Fruit fly (Drosophila melanogaster) whole organism, embryonic: ENCODE data around the gene CG11279.

Experiments used
- Blimp-1 ChIP-seq: fragments of 200-800 bp; sonication (Bioruptor generic); optimal IDR thresholded peaks from 3 replicates; lab custom pipeline; 2018; ENCODE audit warnings: missing biosample characterization, missing genetic modification characterization, mild to moderate bottlenecking, moderate library complexity, missing genetic modification reagents
- CG10431 ChIP-seq: fragments of 200-800 bp; sonication (Bioruptor generic); optimal IDR thresholded peaks from 3 replicates; lab custom pipeline; 2018; ENCODE audit warnings: missing biosample characterization, mild to moderate bottlenecking, missing genetic modification characterization
- CG12155 ChIP-seq: fragments of 200-800 bp; sonication (Bioruptor generic); optimal IDR thresholded peaks from 3 replicates; lab custom pipeline; 2016; ENCODE audit warnings: missing biosample characterization, missing genetic modification characterization
- CG12219 ChIP-seq: fragments of 200-800 bp; sonication (Bioruptor generic); optimal IDR thresholded peaks from 3 replicates; lab custom pipeline; 2018; ENCODE audit warnings: missing biosample characterization, mild to moderate bottlenecking, missing genetic modification characterization
- CG15479 ChIP-seq: fragments of 200-800 bp; sonication (Bioruptor generic); optimal IDR thresholded peaks from 3 replicates; lab custom pipeline; 2019; ENCODE audit warnings: missing biosample characterization, mild to moderate bottlenecking, missing genetic modification characterization, moderate library complexity
- CG15601 ChIP-seq: fragments of 200-800 bp; sonication (Bioruptor generic); optimal IDR thresholded peaks from 3 replicates; lab custom pipeline; 2019; ENCODE audit warnings: missing biosample characterization, mild to moderate bottlenecking, missing genetic modification characterization, moderate library complexity
- CG1602 ChIP-seq: fragments of 200-800 bp; sonication (Bioruptor generic); optimal IDR thresholded peaks from 3 replicates; lab custom pipeline; 2016; ENCODE audit warnings: missing biosample characterization, missing genetic modification characterization
- CG17802 ChIP-seq: fragments of 200-800 bp; sonication (Bioruptor generic); optimal IDR thresholded peaks from 2 replicates; lab custom pipeline; 2018; ENCODE audit warnings: missing biosample characterization, mild to moderate bottlenecking, missing genetic modification characterization, moderate library complexity
- CG18764 ChIP-seq: fragments of 200-800 bp; sonication (Bioruptor generic); optimal IDR thresholded peaks from 3 replicates; lab custom pipeline; 2016; ENCODE audit warnings: missing biosample characterization, missing genetic modification characterization
- CG30403 ChIP-seq: fragments of 200-800 bp; sonication (Bioruptor generic); optimal IDR thresholded peaks from 3 replicates; lab custom pipeline; 2016; ENCODE audit warnings: missing biosample characterization, missing genetic modification characterization
- CG32767 ChIP-seq: fragments of 200-800 bp; sonication (Bioruptor generic); IDR thresholded peaks from 2 replicates; pipeline ENCODE4 v1.3.6; 2022; ENCODE audit warnings: missing biosample characterization, missing genetic modification characterization
- CG33213 ChIP-seq: fragments of 200-800 bp; sonication (Bioruptor generic); optimal IDR thresholded peaks from 3 replicates; lab custom pipeline; 2016; ENCODE audit warnings: missing biosample characterization, missing genetic modification characterization
- CG4820 ChIP-seq: fragments of 200-800 bp; sonication (Bioruptor generic); optimal IDR thresholded peaks from 3 replicates; lab custom pipeline; 2016; ENCODE audit warnings: missing biosample characterization, missing genetic modification characterization
- CG5245 ChIP-seq: fragments of 200-800 bp; sonication (Bioruptor generic); optimal IDR thresholded peaks from 3 replicates; lab custom pipeline; 2016; ENCODE audit warnings: missing biosample characterization, missing genetic modification characterization
- CG7357 ChIP-seq: fragments of 200-800 bp; sonication (Bioruptor generic); IDR thresholded peaks from 3 replicates; pipeline ENCODE4 v1.3.6; 2022; ENCODE audit warnings: missing biosample characterization, missing genetic modification characterization
- CG7556 ChIP-seq: fragments of 200-800 bp; sonication (Bioruptor generic); optimal IDR thresholded peaks from 2 replicates; lab custom pipeline; 2017; ENCODE audit warnings: missing biosample characterization, mild to moderate bottlenecking, missing genetic modification characterization
- CG9437 ChIP-seq: fragments of 200-800 bp; sonication (Bioruptor generic); optimal IDR thresholded peaks from 2 replicates; lab custom pipeline; 2018; ENCODE audit warnings: missing biosample characterization, mild to moderate bottlenecking, missing genetic modification characterization
- CG9817 ChIP-seq: fragments of 200-800 bp; sonication (Bioruptor generic); optimal IDR thresholded peaks from 2 replicates; lab custom pipeline; 2018; ENCODE audit warnings: missing biosample characterization, mild to moderate bottlenecking, missing genetic modification characterization, moderate library complexity
- CG9932 ChIP-seq: fragments of 200-800 bp; sonication (Bioruptor generic); IDR thresholded peaks from 2 replicates; pipeline ENCODE4 v1.3.6; 2022; ENCODE audit warnings: missing biosample characterization, missing genetic modification characterization
- Chrac-16 ChIP-seq: fragments of 200-800 bp; sonication (Bioruptor generic); optimal IDR thresholded peaks from 3 replicates; lab custom pipeline; 2016; ENCODE audit warnings: missing biosample characterization, missing genetic modification characterization
- Dad ChIP-seq: fragments of 200-800 bp; sonication (Bioruptor generic); optimal IDR thresholded peaks from 3 replicates; lab custom pipeline; 2016; ENCODE audit warnings: missing biosample characterization, missing genetic modification characterization
- Doc3 ChIP-seq: fragments of 200-800 bp; sonication (Bioruptor generic); IDR thresholded peaks from 3 replicates; pipeline ENCODE4 v1.3.6; 2022; ENCODE audit warnings: missing biosample characterization, missing genetic modification characterization; ENCODE audit not compliant: partially characterized antibody
- E2f2 ChIP-seq: fragments of 200-800 bp; sonication (Bioruptor generic); IDR thresholded peaks from 2 replicates; pipeline ENCODE4 v1.3.6; 2022; ENCODE audit warnings: missing biosample characterization, missing genetic modification characterization
- HLH4C ChIP-seq: fragments of 200-800 bp; sonication (Bioruptor generic); IDR thresholded peaks from 3 replicates; pipeline ENCODE4 v1.3.6; 2022; ENCODE audit warnings: missing biosample characterization, missing genetic modification characterization; ENCODE audit not compliant: partially characterized antibody
- HLH54F ChIP-seq: fragments of 200-800 bp; sonication (Bioruptor generic); optimal IDR thresholded peaks from 3 replicates; lab custom pipeline; 2016; ENCODE audit warnings: missing biosample characterization, missing genetic modification characterization
- HmgZ ChIP-seq: fragments of 200-800 bp; sonication (Bioruptor generic); optimal IDR thresholded peaks from 2 replicates; lab custom pipeline; 2018; ENCODE audit warnings: missing biosample characterization, mild to moderate bottlenecking, missing genetic modification characterization
- Hr78 ChIP-seq, 2 experiments: fragments of 200-800 bp in 1 of 2; fragments of >200 bp in 1 of 2; sonication (Bioruptor generic) in 1 of 2; optimal IDR thresholded peaks; 2 replicates each; lab custom pipeline; 2017 to 2019; ENCODE audit warnings: missing biosample characterization in 2 of 2, missing genetic modification characterization in 2 of 2, mild to moderate bottlenecking in 1 of 2, moderate library complexity in 1 of 2
- Mes4 ChIP-seq: fragments of 200-800 bp; sonication (Bioruptor generic); optimal IDR thresholded peaks from 2 replicates; lab custom pipeline; 2016; ENCODE audit warnings: missing biosample characterization, missing genetic modification characterization
- Optix ChIP-seq: fragments of 200-800 bp; sonication (Bioruptor generic); IDR thresholded peaks from 3 replicates; pipeline ENCODE4 v1.3.6; 2022; ENCODE audit warnings: missing biosample characterization, missing genetic modification characterization
- Pdp1 ChIP-seq, 2 experiments: fragments of 200-800 bp; sonication (Bioruptor generic); optimal IDR thresholded peaks; 3 replicates each; lab custom pipeline; 2016; ENCODE audit warnings: missing biosample characterization in 2 of 2, missing genetic modification characterization in 2 of 2, mild to moderate bottlenecking in 1 of 2, moderate library complexity in 1 of 2
- bowl ChIP-seq: fragments of 200-800 bp; sonication (Bioruptor generic); IDR thresholded peaks from 2 replicates; pipeline ENCODE4 v1.3.6; 2022; ENCODE audit warnings: missing biosample characterization, missing genetic modification characterization
- crol ChIP-seq: fragments of 200-800 bp; sonication (Bioruptor generic); IDR thresholded peaks from 2 replicates; pipeline ENCODE4 v1.3.6; 2022; ENCODE audit warnings: missing biosample characterization, missing genetic modification characterization
- fd102C ChIP-seq: fragments of 200-800 bp; sonication (Bioruptor generic); optimal IDR thresholded peaks from 2 replicates; lab custom pipeline; 2018; ENCODE audit warnings: missing biosample characterization, mild to moderate bottlenecking, missing genetic modification characterization, moderate library complexity
- kni ChIP-seq: fragments of 200-800 bp; sonication (Bioruptor generic); optimal IDR thresholded peaks from 3 replicates; lab custom pipeline; 2017; ENCODE audit warnings: mild to moderate bottlenecking, missing biosample characterization, missing genetic modification reagents, missing genetic modification characterization
- pan ChIP-seq, 4 experiments: fragments of >200 bp in 3 of 4; fragments of 200-800 bp in 1 of 4; sonication (Bioruptor generic) in 1 of 4; optimal IDR thresholded peaks in 3 of 4; IDR thresholded peaks in 1 of 4; 2 replicates each; pipeline versions ENCODE4 v1.3.6 to Lab custom; 2017 to 2022; ENCODE audit warnings: missing biosample characterization in 2 of 4, missing genetic modification characterization in 2 of 4, mixed read lengths in 1 of 4
- pho ChIP-seq: fragments of 200-800 bp; sonication (Bioruptor generic); optimal IDR thresholded peaks from 2 replicates; lab custom pipeline; 2016; ENCODE audit warnings: missing biosample characterization, missing genetic modification characterization
- psq ChIP-seq: fragments of 200-800 bp; sonication (Bioruptor generic); optimal IDR thresholded peaks from 2 replicates; lab custom pipeline; 2017; ENCODE audit warnings: missing biosample characterization, missing genetic modification characterization
- schlank ChIP-seq: fragments of 200-800 bp; sonication (Bioruptor generic); optimal IDR thresholded peaks from 2 replicates; lab custom pipeline; 2018; ENCODE audit warnings: missing biosample characterization, mild to moderate bottlenecking, missing genetic modification characterization
- unc-4 ChIP-seq: fragments of 200-800 bp; sonication (Bioruptor generic); IDR thresholded peaks from 2 replicates; pipeline ENCODE4 v1.3.6; 2022; ENCODE audit warnings: missing biosample characterization, missing genetic modification characterization; ENCODE audit not compliant: partially characterized antibody
- vvl ChIP-seq: fragments of 200-800 bp; sonication (Bioruptor generic); IDR thresholded peaks from 2 replicates; pipeline ENCODE4 v1.3.6; 2022; ENCODE audit warnings: missing biosample characterization, missing genetic modification characterization
- zen2 ChIP-seq: fragments of 200-800 bp; sonication (Bioruptor generic); IDR thresholded peaks from 3 replicates; pipeline ENCODE4 v1.3.6; 2022; ENCODE audit warnings: missing biosample characterization, missing genetic modification characterization; ENCODE audit not compliant: partially characterized antibody

Gene CG11279

dm6 chr3L:13022854-13023560 is 23.8 kb upstream of the CG11279 start, which contains the start of gene RpS12 (continued):
- TF ChIP-seq CG4820 (GFP tag; lab: Kevin White, UChicago) (peak; percentile 59), psq (GFP tag; lab: Kevin White, UChicago) (no peak), Optix (peak; percentile 72), CG33213 (GFP tag; lab: Kevin White, UChicago) (peak; percentile 81), CG15601 (tag; lab: Kevin White, UChicago) (peak; percentile 56), Pdp1 (GFP tag; optimal IDR thresholded peaks at IDR 0.05; lab: Kevin White, UChicago) (peak; percentile 65 to 70), bowl (peak; percentile 54; the same call in 1 of the 2 replicates), CG12155 (GFP tag; lab: Kevin White, UChicago) (peak; percentile 30), unc-4 (GFP tag; lab: Robert Waterston, UW) (peak; percentile 65), CG7556 (GFP tag; lab: Kevin White, UChicago) (peak; percentile 12), zen2 (GFP tag; lab: Robert Waterston, UW) (peak; percentile 20; the same call in 1 of the 3 replicates), Chrac-16 (peak; percentile 55), CG32767 (0 out of 2 replicates have a peak, but pooled peaks have one; percentile 31), fd102C (GFP tag; lab: Kevin White, UChicago) (peak; percentile 74), CG30403 (peak; percentile 73), CG10431 (peak; percentile 75), Hr78 (GFP tag; optimal IDR thresholded peaks at IDR 0.05; lab: Kevin White, UChicago) (no peak), Mes4 (GFP tag; lab: Kevin White, UChicago) (peak; percentile 86)

DNA sequence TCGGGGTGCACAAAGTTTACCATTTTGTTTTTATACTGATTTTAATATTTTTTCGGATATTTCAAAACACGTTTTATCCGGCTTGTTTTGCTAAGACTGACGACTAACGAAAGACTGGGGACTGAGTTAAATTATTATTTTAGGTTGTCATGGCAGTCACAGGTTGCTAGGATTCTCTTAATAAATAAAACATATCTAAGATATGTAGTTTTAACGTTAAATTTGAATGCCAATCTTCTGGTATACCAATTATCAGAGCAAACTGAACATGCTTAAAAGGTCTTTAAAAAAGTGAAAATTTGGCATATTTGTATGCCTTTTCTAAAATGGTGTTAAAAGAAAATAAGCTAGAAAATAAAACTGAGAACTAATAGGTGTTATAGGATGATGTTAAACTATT is 20.4 kb upstream of the CG11279 start, which contains the start of gene Zmynd10:
Zmynd10 (minus strand) TSS at position 101 of the 400 bp plus-strand sequence.
- no peak for TF ChIP-seq CG5245 (GFP tag; lab: Kevin White, UChicago)
- TF ChIP-seq HLH4C (GFP tag; lab: Robert Waterston, UW): no peak
- TF ChIP-seq Doc3: no peak
- TF ChIP-seq schlank (tag; lab: Kevin White, UChicago): no peak
- no peak for TF ChIP-seq HLH54F (GFP tag; lab: Kevin White, UChicago)
- TF ChIP-seq CG17802 (tag; lab: Kevin White, UChicago): no peak
- TF ChIP-seq CG12219 (GFP tag; lab: Kevin White, UChicago): no peak
- TF ChIP-seq HmgZ: no peak
- no peak for TF ChIP-seq pho (GFP tag; lab: Kevin White, UChicago)
- TF ChIP-seq Dad: no peak
- TF ChIP-seq CG9817 (tag; lab: Kevin White, UChicago): no peak
- no peak for TF ChIP-seq CG18764 (GFP tag; lab: Kevin White, UChicago)
- TF ChIP-seq CG7357 (GFP tag; lab: Robert Waterston, UW): no peak
- TF ChIP-seq E2f2 (GFP tag; lab: Robert Waterston, UW): no peak
- TF ChIP-seq CG9932 (GFP tag; lab: Robert Waterston, UW): no peak
- no peak for TF ChIP-seq CG9437 (GFP tag; lab: Kevin White, UChicago)
- no peak for TF ChIP-seq pan (optimal IDR thresholded peaks at IDR 0.05; lab: Kevin White, UChicago)
- TF ChIP-seq pan (GFP tag; optimal IDR thresholded peaks at IDR 0.05 in 1 of 2, IDR thresholded peaks at IDR 0.05 in 1 of 2): no peak

dm6 chr3L:13026872-13027271 is 19.9 kb upstream of the CG11279 start:
- peak; percentile 17; the same call in 1 of the 3 replicates for TF ChIP-seq Optix
- peak; percentile 85 for TF ChIP-seq Blimp-1 (GFP tag; lab: Kevin White, UChicago)
- TF ChIP-seq CG15479 (GFP tag; lab: Kevin White, UChicago): no peak
- peak; percentile 44 for TF ChIP-seq crol (GFP tag; lab: Robert Waterston, UW)
- TF ChIP-seq kni (GFP tag; lab: Kevin White, UChicago): peak; percentile 28
- no peak for TF ChIP-seq CG1602 (GFP tag; lab: Kevin White, UChicago)
- TF ChIP-seq vvl (GFP tag; lab: Robert Waterston, UW): 0 out of 2 replicates have a peak, but pooled peaks have one; percentile 36
